Worm (Caenorhabditis elegans) whole organism, L2 larva: ENCODE results near the gene C14A6.6.

Experiments used
- F13H6.1 ChIP-seq: sonication (generic microtip); optimal IDR thresholded peaks from 2 replicates; lab custom pipeline; 2016; ENCODE audit warnings: missing genetic modification characterization, missing compliant biosample characterization
- ama-1 ChIP-seq: fragments of 150-350 bp; optimal IDR thresholded peaks from 2 replicates; lab custom pipeline; 2018; ENCODE audit warnings: inconsistent platforms
- nhr-10 ChIP-seq: sonication (generic microtip); optimal IDR thresholded peaks from 2 replicates; lab custom pipeline; 2017; ENCODE audit warnings: missing biosample characterization, missing genetic modification characterization
- nhr-25 ChIP-seq: fragments of 150-350 bp; sonication (generic microtip); optimal IDR thresholded peaks from 3 replicates; lab custom pipeline; 2014; ENCODE audit warnings: missing biosample characterization, missing genetic modification characterization

- TF ChIP-seq nhr-25 (tag; lab: Kevin White, UChicago) (no peak), F13H6.1 (no peak), ama-1 (no peak), nhr-10 (tag; lab: Kevin White, UChicago) (no peak)
Observed at ce11 chrV:18127192-18127591, 39.9 kb downstream of the C14A6.6 start, which contains the start of gene fbxa-211.
